Fruit fly (Drosophila melanogaster): Measurements from ENCODE around the gene Rab1.
A peak's percentile ranks its signal among the peaks of the same experiment; 100 is the strongest.

The Rab1 gene

DNA sequence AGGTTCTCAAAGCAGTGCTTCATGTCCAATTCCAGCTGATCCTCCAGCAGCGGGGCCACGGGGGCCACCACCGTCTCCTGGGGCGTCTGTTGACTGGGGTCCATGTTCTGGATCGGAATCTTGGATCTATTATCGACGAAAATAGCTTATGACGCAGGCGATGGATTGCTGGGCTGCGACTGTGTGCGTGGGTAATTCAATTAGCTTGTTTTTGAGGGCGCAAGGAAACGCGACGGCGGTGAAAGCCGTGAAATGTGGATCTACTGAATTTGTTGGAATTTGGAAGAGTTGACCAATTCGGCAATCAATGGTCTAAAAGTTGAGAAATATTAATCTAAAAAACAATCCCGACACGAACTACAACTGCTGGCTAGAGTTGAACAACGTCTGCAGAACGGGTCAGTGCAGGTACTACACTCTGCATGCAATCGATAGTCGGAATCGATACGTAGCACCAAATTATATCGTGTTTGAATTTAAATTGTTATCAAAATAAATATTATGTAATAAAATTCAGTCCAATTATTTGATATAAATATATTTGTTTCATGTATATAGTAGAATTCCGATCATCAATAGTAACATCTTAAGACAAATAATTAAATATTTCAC lies 4.7 kb upstream of the Rab1 start, which contains the start of gene CG3308 (continued):
- TF ChIP-seq CG16779 (GFP tag; IDR thresholded peaks at IDR 0.05) = peak; percentile 54; the same call in 1 of the 2 replicates
- TF ChIP-seq ATbp (GFP tag; optimal IDR thresholded peaks at IDR 0.05) = no peak
- TF ChIP-seq CG18011 (GFP tag; optimal IDR thresholded peaks at IDR 0.05) = peak; percentile 7
- peak; percentile 12 for TF ChIP-seq unpg (GFP tag; optimal IDR thresholded peaks at IDR 0.05)
- TF ChIP-seq B-H2 (GFP tag; optimal IDR thresholded peaks at IDR 0.05) = peak; percentile 61
- peak; percentile 75 for TF ChIP-seq hbn (GFP tag; IDR thresholded peaks at IDR 0.05; ENCODE audit: partially characterized antibody)
- TF ChIP-seq CG1603 (tag; optimal IDR thresholded peaks at IDR 0.05) = peak; percentile 70
- TF ChIP-seq Dp (GFP tag; optimal IDR thresholded peaks at IDR 0.05) = peak; percentile 97
- peak; percentile 80 for TF ChIP-seq CG9932 (GFP tag; IDR thresholded peaks at IDR 0.05)
- peak; percentile 49 for TF ChIP-seq Ets97D (GFP tag; optimal IDR thresholded peaks at IDR 0.05)
- TF ChIP-seq cg (GFP tag; optimal IDR thresholded peaks at IDR 0.05) = peak; percentile 57
- peak; percentile 82 for TF ChIP-seq knrl (GFP tag; IDR thresholded peaks at IDR 0.05; ENCODE audit: partially characterized antibody)
- peak; percentile 19 for TF ChIP-seq dmrt11E (tag; optimal IDR thresholded peaks at IDR 0.05)
- peak; percentile 33 for TF ChIP-seq Meics (GFP tag; optimal IDR thresholded peaks at IDR 0.05)
- TF ChIP-seq ci (GFP tag; IDR thresholded peaks at IDR 0.05) = 0 out of 3 replicates have a peak, but pooled peaks have one; percentile 8
- TF ChIP-seq fd64A (GFP tag; optimal IDR thresholded peaks at IDR 0.05) = no peak
- TF ChIP-seq CG12659 (GFP tag; optimal IDR thresholded peaks at IDR 0.05) = peak; percentile 47
- TF ChIP-seq CG17385 (GFP tag; optimal IDR thresholded peaks at IDR 0.05) = peak; percentile 28
- TF ChIP-seq Opbp (GFP tag; IDR thresholded peaks at IDR 0.05; ENCODE audit: partially characterized antibody) = peak; percentile 89
- TF ChIP-seq CkIIα-i1 (GFP tag; IDR thresholded peaks at IDR 0.05) = no peak
- TF ChIP-seq CG1233 (GFP tag; optimal IDR thresholded peaks at IDR 0.05) = no peak
- TF ChIP-seq Hmr (GFP tag; optimal IDR thresholded peaks at IDR 0.05) = peak; percentile 60
- TF ChIP-seq NfI (GFP tag; optimal IDR thresholded peaks at IDR 0.05) = peak; percentile 49
- peak; percentile 39; the same call in 2 of the 3 replicates for TF ChIP-seq CG34422 (GFP tag; IDR thresholded peaks at IDR 0.05)
- peak; percentile 84 for TF ChIP-seq CG16813 (GFP tag; IDR thresholded peaks at IDR 0.05; ENCODE audit: partially characterized antibody)
- peak; percentile 23 for TF ChIP-seq zfh2 (GFP tag; optimal IDR thresholded peaks at IDR 0.05)
- TF ChIP-seq Nf-YB (GFP tag; optimal IDR thresholded peaks at IDR 0.05) = no peak
- TF ChIP-seq HLH54F (GFP tag; optimal IDR thresholded peaks at IDR 0.05) = peak; percentile 50
- peak; percentile 60; the same call in 2 of the 3 replicates for TF ChIP-seq Dbx (GFP tag; IDR thresholded peaks at IDR 0.05)
- TF ChIP-seq nmo (GFP tag; optimal IDR thresholded peaks at IDR 0.05) = peak; percentile 37
- TF ChIP-seq peb (GFP tag; IDR thresholded peaks at IDR 0.05) = 0 out of 2 replicates have a peak, but pooled peaks have one; percentile 8
- TF ChIP-seq CG10267 (tag; optimal IDR thresholded peaks at IDR 0.05) = peak; percentile 97
- no peak; the same call in 1 of the 2 replicates for TF ChIP-seq lmd (GFP tag; IDR thresholded peaks at IDR 0.05)
- TF ChIP-seq CG9876 (GFP tag; optimal IDR thresholded peaks at IDR 0.05) = peak; percentile 20
- TF ChIP-seq maf-S (GFP tag; optimal IDR thresholded peaks at IDR 0.05) = peak; percentile 19
- peak in 1 of 2 experiments; percentile 95 for TF ChIP-seq Pdp1 (GFP tag; optimal IDR thresholded peaks at IDR 0.05)
- peak; percentile 7 for TF ChIP-seq HmgD (GFP tag; optimal IDR thresholded peaks at IDR 0.05)
- TF ChIP-seq bbx (GFP tag; IDR thresholded peaks at IDR 0.05; ENCODE audit: partially characterized antibody) = peak; percentile 90
- TF ChIP-seq CG5180 (GFP tag; optimal IDR thresholded peaks at IDR 0.05) = no peak
- TF ChIP-seq BEAF-32 (GFP tag; optimal IDR thresholded peaks at IDR 0.05) = peak; percentile 87
- TF ChIP-seq Sry-β (GFP tag; optimal IDR thresholded peaks at IDR 0.05) = peak; percentile 2
- no peak for TF ChIP-seq CG31365 (tag; optimal IDR thresholded peaks at IDR 0.05)
- TF ChIP-seq kay (GFP tag; optimal IDR thresholded peaks at IDR 0.05) = peak; percentile 36
- peak; percentile 15 for TF ChIP-seq jumu (GFP tag; optimal IDR thresholded peaks at IDR 0.05)
- no peak for TF ChIP-seq dati (GFP tag; IDR thresholded peaks at IDR 0.05)
- 0 out of 3 replicates have a peak, but pooled peaks have one; percentile 10 for TF ChIP-seq CG14050 (GFP tag; IDR thresholded peaks at IDR 0.05)
- TF ChIP-seq phol (tag; optimal IDR thresholded peaks at IDR 0.05) = peak; percentile 45
- no peak for TF ChIP-seq CG5953 (GFP tag; IDR thresholded peaks at IDR 0.05)

Data from whole organism, embryonic.